Fruit fly (Drosophila melanogaster): ENCODE results near the gene usp.

Gene usp

dm6 chrX:2083678-2084162, 41.6 kb upstream of the usp start (continued):
- TF ChIP-seq CG34406 (GFP tag; optimal IDR thresholded peaks at IDR 0.05) (peak; percentile 91), svp (GFP tag) (peak; percentile 98), CG8319 (GFP tag; optimal IDR thresholded peaks at IDR 0.05) (peak; percentile 88), CG16779 (tag; optimal IDR thresholded peaks at IDR 0.05) (peak; percentile 81), CG8119 (GFP tag; IDR thresholded peaks at IDR 0.05) (peak; percentile 93), net (GFP tag; optimal IDR thresholded peaks at IDR 0.05) (peak; percentile 92), Eip93F (GFP tag; optimal IDR thresholded peaks at IDR 0.05) (no peak), salr (GFP tag; optimal IDR thresholded peaks at IDR 0.05) (peak; percentile 81 to 90), achi (GFP tag; optimal IDR thresholded peaks at IDR 0.05) (peak; percentile 93), cyc (GFP tag; optimal IDR thresholded peaks at IDR 0.05) (peak; percentile 95), Sox14 (GFP tag; optimal IDR thresholded peaks at IDR 0.05) (peak; percentile 97), CG4318 (GFP tag; optimal IDR thresholded peaks at IDR 0.05) (peak; percentile 87), acj6 (GFP tag; optimal IDR thresholded peaks at IDR 0.05) (peak; percentile 93)

dm6 chrX:2083109-2083508, 41.0 kb upstream of the usp start:
- peak; percentile 91 for TF ChIP-seq CG32006 (GFP tag; optimal IDR thresholded peaks at IDR 0.05)
- TF ChIP-seq Ets96B (tag; optimal IDR thresholded peaks at IDR 0.05), result peak; percentile 89
- peak; percentile 95 for TF ChIP-seq eg (GFP tag; IDR thresholded peaks at IDR 0.05)
- TF ChIP-seq CG6276 (GFP tag; optimal IDR thresholded peaks at IDR 0.05), result peak; percentile 85
- peak; percentile 74 for TF ChIP-seq CG8319 (GFP tag; optimal IDR thresholded peaks at IDR 0.05)
- peak; percentile 67 for TF ChIP-seq Hr38 (GFP tag; optimal IDR thresholded peaks at IDR 0.05)
- TF ChIP-seq Ets21C (GFP tag; optimal IDR thresholded peaks at IDR 0.05), result peak; percentile 85
- TF ChIP-seq net (GFP tag; optimal IDR thresholded peaks at IDR 0.05), result peak; percentile 87
- peak; percentile 86 for TF ChIP-seq lz (GFP tag; optimal IDR thresholded peaks at IDR 0.05)
- TF ChIP-seq fd59A (GFP tag; optimal IDR thresholded peaks at IDR 0.05), result peak; percentile 83
- peak; percentile 92 for TF ChIP-seq CG31627 (GFP tag; optimal IDR thresholded peaks at IDR 0.05)
- TF ChIP-seq pdm3 (GFP tag; optimal IDR thresholded peaks at IDR 0.05), result peak; percentile 90
- TF ChIP-seq Sox14 (GFP tag; optimal IDR thresholded peaks at IDR 0.05), result peak; percentile 81
- TF ChIP-seq esn (GFP tag; optimal IDR thresholded peaks at IDR 0.05), result peak; percentile 84
- TF ChIP-seq CG11294 (GFP tag; IDR thresholded peaks at IDR 0.05), result peak; percentile 85
- peak; percentile 97 for TF ChIP-seq Eip78C (GFP tag)
- TF ChIP-seq OdsH (GFP tag; optimal IDR thresholded peaks at IDR 0.05), result peak; percentile 89
- TF ChIP-seq CG11902 (GFP tag; optimal IDR thresholded peaks at IDR 0.05), result peak; percentile 79
- TF ChIP-seq CG10669 (GFP tag; optimal IDR thresholded peaks at IDR 0.05), result peak; percentile 90
- peak; percentile 88 for TF ChIP-seq CG3032 (tag; optimal IDR thresholded peaks at IDR 0.05)
- no peak for TF ChIP-seq CG6854 (GFP tag; optimal IDR thresholded peaks at IDR 0.05)
- TF ChIP-seq Lpt (GFP tag; optimal IDR thresholded peaks at IDR 0.05), result peak; percentile 85
- TF ChIP-seq svp (GFP tag), result peak; percentile 90
- TF ChIP-seq Gug (GFP tag; IDR thresholded peaks at IDR 0.05), result peak; percentile 89
- TF ChIP-seq achi (GFP tag; optimal IDR thresholded peaks at IDR 0.05), result peak; percentile 82
- peak; percentile 83 for TF ChIP-seq CG6792 (GFP tag; optimal IDR thresholded peaks at IDR 0.05)
- peak; percentile 93 for TF ChIP-seq Hr39 (GFP tag; optimal IDR thresholded peaks at IDR 0.05)
- TF ChIP-seq CG9139 (GFP tag; optimal IDR thresholded peaks at IDR 0.05), result peak; percentile 54
- peak; percentile 83 for TF ChIP-seq Sox15 (GFP tag; optimal IDR thresholded peaks at IDR 0.05)
- peak; percentile 86 for TF ChIP-seq dsx (GFP tag; optimal IDR thresholded peaks at IDR 0.05; ENCODE audit: poor library complexity, severe bottlenecking)
- peak; percentile 78 for TF ChIP-seq CG16779 (tag; optimal IDR thresholded peaks at IDR 0.05)
- peak; percentile 21 for TF ChIP-seq Blimp-1 (GFP tag; optimal IDR thresholded peaks at IDR 0.05)
- TF ChIP-seq dac (GFP tag; optimal IDR thresholded peaks at IDR 0.05), result peak; percentile 85
- peak; percentile 90 for TF ChIP-seq Hr4 (GFP tag; optimal IDR thresholded peaks at IDR 0.05)
- TF ChIP-seq cyc (GFP tag; optimal IDR thresholded peaks at IDR 0.05), result peak; percentile 87
- peak; percentile 74 for TF ChIP-seq CG34406 (GFP tag; optimal IDR thresholded peaks at IDR 0.05)
- TF ChIP-seq Smox (GFP tag; optimal IDR thresholded peaks at IDR 0.05), result peak; percentile 80
- peak; percentile 92 for TF ChIP-seq CG15336 (GFP tag; IDR thresholded peaks at IDR 0.05)
- TF ChIP-seq CG7368 (GFP tag; optimal IDR thresholded peaks at IDR 0.05), result peak; percentile 82
- no peak for TF ChIP-seq CG4318 (GFP tag; optimal IDR thresholded peaks at IDR 0.05)
- TF ChIP-seq CG3919 (GFP tag; optimal IDR thresholded peaks at IDR 0.05), result peak; percentile 86
- TF ChIP-seq CG8119 (GFP tag; IDR thresholded peaks at IDR 0.05), result peak; percentile 90
- TF ChIP-seq CG8632 (GFP tag; optimal IDR thresholded peaks at IDR 0.05), result peak; percentile 75
- TF ChIP-seq fkh (GFP tag; optimal IDR thresholded peaks at IDR 0.05), result no peak
- TF ChIP-seq CG6808 (GFP tag; optimal IDR thresholded peaks at IDR 0.05), result peak; percentile 80
- TF ChIP-seq Eip93F (GFP tag; optimal IDR thresholded peaks at IDR 0.05), result no peak
